Worm (Caenorhabditis elegans): ENCODE measurements around the gene C33D9.3.

The C33D9.3 gene

DNA sequence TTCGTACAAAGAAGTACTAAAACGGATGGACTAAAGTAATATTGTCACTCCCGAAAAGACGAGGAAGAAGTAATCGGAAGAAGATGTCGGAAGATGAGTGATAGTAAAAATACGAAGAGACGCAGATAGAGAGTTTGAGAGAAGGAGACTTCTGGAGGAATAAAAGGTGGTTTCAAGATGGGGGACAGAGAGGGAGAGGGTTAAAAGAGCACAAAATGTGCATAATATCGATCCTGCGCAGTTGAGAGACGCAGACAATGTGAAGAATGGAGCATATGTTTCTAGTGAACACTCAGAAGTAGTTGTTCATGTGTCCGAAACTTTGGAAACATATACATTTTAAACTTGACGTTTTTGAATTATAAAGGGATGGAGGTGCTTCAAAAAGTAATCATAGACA lies 30.2 kb downstream of the C33D9.3 start:
- no peak for TF ChIP-seq B0310.2 (tag; optimal IDR thresholded peaks at IDR 0.05)
- TF ChIP-seq F13C5.2 (tag; optimal IDR thresholded peaks at IDR 0.05), result peak; percentile 9

DNA sequence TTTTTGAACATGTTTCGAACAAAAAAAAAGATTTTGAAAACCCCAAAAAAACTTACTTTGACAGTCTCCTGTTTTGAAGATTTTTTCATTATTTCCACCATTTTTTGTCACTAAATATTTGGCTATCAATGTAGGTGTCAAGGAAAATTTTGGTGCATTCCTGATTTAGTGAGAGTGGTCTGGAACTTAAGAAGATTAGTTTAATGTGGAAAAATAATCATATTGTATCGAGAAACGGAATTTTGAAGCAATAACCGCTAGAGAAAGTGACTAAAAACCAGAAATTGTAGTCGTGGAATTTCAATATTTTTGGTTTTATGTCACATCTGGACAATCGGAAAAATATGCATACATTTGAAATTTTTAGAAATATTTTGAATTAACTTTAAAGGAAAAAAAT lies 30.8 kb downstream of the C33D9.3 start, which contains the start of the genes F20C5.11 and klp-11:
Gene F20C5.11 (minus strand): TSS at position 101 of the 400 bp plus-strand sequence.
Gene klp-11 (minus strand): TSS at position 171 of the 400 bp plus-strand sequence.
- no peak for TF ChIP-seq ceh-36 (tag; optimal IDR thresholded peaks at IDR 0.05)
- no peak for TF ChIP-seq hnd-1 (tag; optimal IDR thresholded peaks at IDR 0.05)
- no peak for TF ChIP-seq scrt-1 (GFP tag; IDR thresholded peaks at IDR 0.05)
- TF ChIP-seq pes-1 (GFP tag; IDR thresholded peaks at IDR 0.05), result no peak
- TF ChIP-seq ama-1 (optimal IDR thresholded peaks at IDR 0.05), result no peak
- no peak for TF ChIP-seq hmbx-1 (tag; optimal IDR thresholded peaks at IDR 0.05)
- no peak for TF ChIP-seq flt-1 (GFP tag; IDR thresholded peaks at IDR 0.05)
- no peak for TF ChIP-seq ets-7 (tag; optimal IDR thresholded peaks at IDR 0.05)
- no peak for TF ChIP-seq sea-1 (GFP tag; conservative IDR thresholded peaks at IDR 0.05)

DNA sequence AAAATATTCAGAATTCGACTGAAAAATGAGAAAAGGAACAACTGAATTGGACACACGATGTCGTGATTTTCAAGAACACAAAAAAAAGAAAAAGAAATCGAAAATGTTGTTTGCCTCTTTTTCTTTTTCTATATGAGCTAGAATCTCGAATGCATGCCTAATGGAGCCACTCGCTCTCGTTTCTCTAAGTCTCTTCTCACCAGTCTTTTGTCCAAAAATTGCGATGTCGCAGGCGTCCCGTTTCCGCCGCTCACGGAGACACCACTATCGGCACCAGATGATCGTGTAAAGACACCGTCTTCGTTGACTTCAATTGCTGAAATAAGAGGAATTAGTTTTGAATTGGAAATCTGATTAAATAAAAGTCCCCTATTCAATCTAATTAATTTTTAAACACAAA lies 34.1 kb downstream of the C33D9.3 start:
- TF ChIP-seq pes-1 (GFP tag; IDR thresholded peaks at IDR 0.05) (no peak), flt-1 (GFP tag; IDR thresholded peaks at IDR 0.05) (no peak), ama-1 (optimal IDR thresholded peaks at IDR 0.05) (no peak), ets-7 (tag; optimal IDR thresholded peaks at IDR 0.05) (no peak), scrt-1 (GFP tag; IDR thresholded peaks at IDR 0.05) (no peak), sea-1 (GFP tag; conservative IDR thresholded peaks at IDR 0.05) (no peak), tbx-11 (GFP tag; IDR thresholded peaks at IDR 0.05) (no peak), hmbx-1 (tag; optimal IDR thresholded peaks at IDR 0.05) (no peak), ceh-13 (GFP tag; optimal IDR thresholded peaks at IDR 0.05) (no peak), B0310.2 (tag; optimal IDR thresholded peaks at IDR 0.05) (no peak)

DNA sequence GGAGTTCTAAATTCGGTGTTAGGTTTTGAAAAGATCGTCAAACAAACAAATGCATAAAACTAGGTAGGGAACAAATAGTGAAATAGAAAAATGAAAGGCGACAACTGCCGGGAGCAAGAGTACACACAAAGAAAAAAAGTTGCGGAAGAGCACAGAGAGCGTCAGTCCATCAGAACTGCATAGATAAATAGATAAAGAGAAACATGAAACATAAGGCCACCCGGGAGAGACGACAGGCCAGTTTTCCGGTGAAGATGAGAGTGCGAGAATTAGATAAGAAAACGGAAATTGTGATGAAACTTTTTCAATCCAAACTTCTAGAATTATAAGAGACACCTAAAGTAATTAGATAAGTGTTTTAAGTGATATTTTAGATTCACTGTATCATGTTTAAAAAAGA lies 35.0 kb downstream of the C33D9.3 start:
- no peak for TF ChIP-seq ceh-13 (GFP tag; optimal IDR thresholded peaks at IDR 0.05)
- no peak for TF ChIP-seq ceh-36 (tag; optimal IDR thresholded peaks at IDR 0.05)
- TF ChIP-seq hmbx-1 (tag; optimal IDR thresholded peaks at IDR 0.05), result no peak
- no peak for TF ChIP-seq B0310.2 (tag; optimal IDR thresholded peaks at IDR 0.05)
- no peak for TF ChIP-seq ets-7 (tag; optimal IDR thresholded peaks at IDR 0.05)
- TF ChIP-seq flt-1 (GFP tag; IDR thresholded peaks at IDR 0.05), result no peak
- TF ChIP-seq scrt-1 (GFP tag; IDR thresholded peaks at IDR 0.05), result no peak
- TF ChIP-seq sea-1 (GFP tag; conservative IDR thresholded peaks at IDR 0.05), result no peak
- no peak for TF ChIP-seq tra-4 (tag; optimal IDR thresholded peaks at IDR 0.05)
- no peak for TF ChIP-seq tbx-11 (GFP tag; IDR thresholded peaks at IDR 0.05)
- TF ChIP-seq F13C5.2 (tag; optimal IDR thresholded peaks at IDR 0.05), result no peak
- TF ChIP-seq tbx-37 (GFP tag; conservative IDR thresholded peaks at IDR 0.05), result no peak

DNA sequence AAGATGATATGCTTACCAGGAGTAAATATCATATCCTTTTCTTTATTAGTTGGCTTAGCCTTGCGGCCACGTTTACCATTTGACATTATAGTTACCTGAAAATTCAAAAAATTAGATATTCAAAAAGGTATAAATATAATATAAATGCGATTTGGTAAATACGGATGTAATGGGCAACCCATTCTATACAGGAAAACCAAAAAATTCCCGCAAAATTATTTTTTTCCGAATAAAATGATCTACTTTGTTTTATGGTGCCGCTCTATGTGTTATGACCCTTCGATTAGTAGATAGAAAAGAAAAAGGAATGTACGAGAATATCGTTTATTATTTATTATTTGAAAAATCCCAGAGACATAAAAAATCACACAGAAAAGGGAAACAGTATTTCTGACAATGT lies 38.0 kb downstream of the C33D9.3 start, which contains the start of gene elli-1:
Gene elli-1 (minus strand): TSS at position 101 of the 400 bp plus-strand sequence.
- TF ChIP-seq hnd-1 (tag; optimal IDR thresholded peaks at IDR 0.05), result no peak
- TF ChIP-seq tbx-37 (GFP tag; conservative IDR thresholded peaks at IDR 0.05), result no peak
- TF ChIP-seq flt-1 (GFP tag; IDR thresholded peaks at IDR 0.05), result no peak
- TF ChIP-seq hmg-4 (GFP tag; optimal IDR thresholded peaks at IDR 0.05), result no peak
- TF ChIP-seq B0310.2 (tag; optimal IDR thresholded peaks at IDR 0.05), result no peak
- TF ChIP-seq scrt-1 (GFP tag; IDR thresholded peaks at IDR 0.05), result no peak
- TF ChIP-seq hmbx-1 (tag; optimal IDR thresholded peaks at IDR 0.05), result no peak
- TF ChIP-seq ets-7 (tag; optimal IDR thresholded peaks at IDR 0.05), result no peak
- no peak for TF ChIP-seq sea-1 (GFP tag; conservative IDR thresholded peaks at IDR 0.05)
- TF ChIP-seq ceh-36 (tag; optimal IDR thresholded peaks at IDR 0.05), result no peak
- no peak for TF ChIP-seq tbx-11 (GFP tag; IDR thresholded peaks at IDR 0.05)
- TF ChIP-seq aly-1 (tag; optimal IDR thresholded peaks at IDR 0.05), result no peak
- TF ChIP-seq ama-1 (optimal IDR thresholded peaks at IDR 0.05), result no peak
- no peak for TF ChIP-seq F13C5.2 (tag; optimal IDR thresholded peaks at IDR 0.05)
- TF ChIP-seq ceh-13 (GFP tag; optimal IDR thresholded peaks at IDR 0.05), result no peak
- TF ChIP-seq pes-1 (GFP tag; IDR thresholded peaks at IDR 0.05), result no peak
- TF ChIP-seq tra-4 (tag; optimal IDR thresholded peaks at IDR 0.05), result no peak

DNA sequence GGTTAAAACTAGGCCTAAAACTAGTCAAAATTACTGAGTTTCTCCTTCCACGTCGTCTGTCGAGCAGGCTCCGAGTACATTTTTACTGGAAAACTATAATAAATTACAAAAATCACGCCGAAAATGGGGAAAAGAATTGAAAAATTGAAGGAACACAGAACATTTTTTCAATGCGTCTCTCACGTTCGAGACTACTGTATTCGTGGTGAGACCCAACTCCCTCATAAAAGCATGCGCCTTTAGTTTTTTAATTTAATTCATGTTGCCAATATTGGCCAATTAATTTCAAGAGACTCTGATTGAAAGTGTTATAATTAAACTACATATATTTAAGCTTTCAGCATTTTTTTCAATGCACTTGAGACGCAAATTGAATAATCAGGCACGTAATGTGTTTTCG lies 38.6 kb downstream of the C33D9.3 start:
- TF ChIP-seq sea-1 (GFP tag; conservative IDR thresholded peaks at IDR 0.05) (no peak), ama-1 (optimal IDR thresholded peaks at IDR 0.05) (no peak), tbx-37 (GFP tag; conservative IDR thresholded peaks at IDR 0.05) (no peak), F13C5.2 (tag; optimal IDR thresholded peaks at IDR 0.05) (no peak)

DNA sequence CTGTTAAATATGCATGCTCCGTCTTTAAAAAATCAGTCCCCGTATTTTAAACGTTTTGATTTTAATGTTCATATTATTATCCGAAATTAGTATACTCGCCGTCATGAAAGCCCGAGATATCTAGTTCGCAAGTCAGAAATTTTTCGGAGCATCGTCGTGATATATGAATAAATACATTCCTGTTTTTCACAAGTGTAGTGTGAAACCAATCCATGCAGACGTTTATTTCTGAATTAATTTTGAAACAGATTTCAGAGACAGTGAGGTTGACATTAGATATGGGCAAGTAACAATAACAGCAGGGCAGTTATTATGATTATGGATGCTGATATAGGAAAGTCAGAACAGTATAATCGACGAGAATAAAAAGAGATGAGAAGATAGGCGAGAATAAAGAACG lies 40.2 kb downstream of the C33D9.3 start:
- TF ChIP-seq tbx-11 (GFP tag; IDR thresholded peaks at IDR 0.05), result no peak
- no peak for TF ChIP-seq aly-1 (tag; optimal IDR thresholded peaks at IDR 0.05)
- no peak for TF ChIP-seq scrt-1 (GFP tag; IDR thresholded peaks at IDR 0.05)

DNA sequence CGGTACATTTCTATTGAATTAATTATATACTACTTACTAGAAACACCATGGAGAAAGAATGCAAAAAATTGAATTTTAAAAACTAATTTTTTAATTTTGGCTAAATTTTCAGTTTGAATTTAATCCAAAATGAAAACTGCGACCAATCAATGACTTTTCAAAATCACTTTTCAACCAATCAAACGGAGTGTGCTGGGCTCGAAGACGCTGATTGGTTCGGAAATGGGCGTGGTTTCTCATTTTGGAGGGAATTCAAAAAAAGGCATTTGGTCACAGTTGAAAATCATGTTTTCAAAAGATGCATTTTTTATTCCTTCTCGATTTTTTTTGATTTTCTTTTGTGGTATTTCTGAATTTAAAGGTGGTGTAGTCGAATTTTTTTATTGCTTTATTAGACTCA lies 43.7 kb downstream of the C33D9.3 start:
- TF ChIP-seq ets-7 (tag; optimal IDR thresholded peaks at IDR 0.05), result no peak
- TF ChIP-seq tbx-11 (GFP tag; IDR thresholded peaks at IDR 0.05), result no peak

DNA sequence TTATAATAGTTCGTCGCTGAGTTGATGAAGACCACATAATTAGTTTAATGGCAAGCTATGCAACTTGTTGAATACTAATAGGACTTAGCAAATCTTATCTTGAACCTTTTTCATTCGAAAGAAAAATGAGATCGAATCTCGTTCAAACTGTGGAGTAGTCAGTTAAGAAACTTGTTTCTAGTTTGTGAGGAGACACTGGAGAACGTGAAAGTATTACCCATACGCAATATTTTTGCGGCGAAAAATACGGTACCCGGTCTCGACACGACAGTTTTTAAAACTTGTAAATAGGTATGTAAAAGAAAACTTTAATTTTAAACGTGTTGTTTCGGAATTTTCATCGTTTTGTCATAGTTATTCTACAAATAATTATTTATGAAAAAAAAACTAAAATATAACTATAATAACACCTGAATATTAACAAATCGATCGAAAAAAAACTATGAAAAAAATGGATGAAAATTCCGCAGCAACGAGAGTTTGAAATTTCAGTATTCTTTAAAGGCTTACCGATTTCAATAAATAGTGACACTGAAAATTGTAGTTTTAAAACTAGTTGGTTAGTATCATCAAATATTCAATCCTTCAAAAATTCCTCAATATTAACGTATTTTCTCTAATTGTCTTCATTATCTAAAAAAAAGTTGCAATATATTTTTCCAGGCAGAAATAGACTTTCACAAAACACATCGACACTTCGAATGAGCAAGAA lies 47.0 kb downstream of the C33D9.3 start, which contains the start of the genes F20C5.7 and parg-1:
Gene F20C5.7 (minus strand): TSS at position 101 of the 712 bp plus-strand sequence.
Gene parg-1 (plus strand): TSS at position 662 of the 712 bp plus-strand sequence.
- TF ChIP-seq tbx-11 (GFP tag; IDR thresholded peaks at IDR 0.05) (no peak), ceh-36 (tag; optimal IDR thresholded peaks at IDR 0.05) (no peak), flt-1 (GFP tag; IDR thresholded peaks at IDR 0.05) (no peak), B0310.2 (tag; optimal IDR thresholded peaks at IDR 0.05) (no peak), hmbx-1 (tag; optimal IDR thresholded peaks at IDR 0.05) (no peak), aly-1 (tag; optimal IDR thresholded peaks at IDR 0.05) (no peak), hnd-1 (tag; optimal IDR thresholded peaks at IDR 0.05) (no peak), ama-1 (optimal IDR thresholded peaks at IDR 0.05) (no peak), ceh-13 (GFP tag; optimal IDR thresholded peaks at IDR 0.05) (no peak), scrt-1 (GFP tag; IDR thresholded peaks at IDR 0.05) (no peak), pes-1 (GFP tag; IDR thresholded peaks at IDR 0.05) (no peak), hmg-4 (GFP tag; optimal IDR thresholded peaks at IDR 0.05) (no peak), F13C5.2 (tag; optimal IDR thresholded peaks at IDR 0.05) (no peak), tbx-37 (GFP tag; conservative IDR thresholded peaks at IDR 0.05) (no peak)
